Worm (Caenorhabditis elegans) whole organism, midembryonic: ENCODE results near the gene sra-34.

ENCODE experiments used
- T22C8.4 ChIP-seq: fragments of 200-800 bp; sonication (Bioruptor generic); IDR thresholded peaks from 2 replicates; pipeline ENCODE4 v1.3.6; 2022; ENCODE audit warnings: missing genetic modification characterization, missing compliant biosample characterization
- cog-1 ChIP-seq: sonication (generic microtip); optimal IDR thresholded peaks from 2 replicates; lab custom pipeline; 2016; ENCODE audit warnings: missing genetic modification characterization, missing compliant biosample characterization
- flt-1 ChIP-seq: fragments of 200-800 bp; sonication (Bioruptor generic); IDR thresholded peaks from 2 replicates; pipeline ENCODE4 v1.3.6; 2022; ENCODE audit warnings: missing genetic modification characterization, missing compliant biosample characterization
- med-1 ChIP-seq: sonication (generic microtip); optimal IDR thresholded peaks from 2 replicates; lab custom pipeline; 2017; ENCODE audit warnings: missing genetic modification characterization, mild to moderate bottlenecking, missing compliant biosample characterization, antibody characterized with exemption, missing genetic modification reagents; ENCODE audit not compliant: insufficient read depth
- tab-1 ChIP-seq: fragments of 200-800 bp; sonication (Bioruptor generic); IDR thresholded peaks from 2 replicates; pipeline ENCODE4 v1.3.6; 2022; ENCODE audit warnings: missing genetic modification characterization, missing compliant biosample characterization
- ztf-23 ChIP-seq: fragments of 200-800 bp; sonication (Bioruptor generic); IDR thresholded peaks from 2 replicates; pipeline ENCODE4 v1.3.6; 2022; ENCODE audit warnings: missing genetic modification reagents, missing genetic modification characterization, missing compliant biosample characterization
- ztf-29 ChIP-seq: fragments of 200-800 bp; sonication (Bioruptor generic); IDR thresholded peaks from 2 replicates; pipeline ENCODE4 v1.3.6; 2022; ENCODE audit warnings: missing genetic modification reagents, missing genetic modification characterization, missing compliant biosample characterization

DNA sequence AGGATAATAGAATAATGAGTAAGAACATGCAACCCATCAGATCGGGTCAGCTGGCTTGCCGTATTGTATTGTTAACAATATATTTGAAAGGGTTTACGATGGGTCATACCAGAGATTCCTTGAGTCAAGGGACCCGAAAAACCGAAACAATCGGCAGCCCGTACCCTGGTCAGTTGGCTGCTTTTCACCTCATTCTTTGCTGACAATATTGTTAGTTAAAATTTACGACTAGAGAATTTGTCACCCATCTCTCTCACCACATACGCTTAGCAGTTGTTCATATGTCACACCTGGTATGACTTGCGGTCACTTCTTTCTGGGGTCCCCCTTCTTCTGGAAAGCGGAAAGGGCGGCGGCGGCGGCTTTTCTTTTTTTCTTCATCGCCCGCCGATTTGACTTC, 37.6 kb upstream of the sra-34 start:
- TF ChIP-seq flt-1 (GFP tag; lab: Robert Waterston, UW) (no peak), med-1 (no peak), tab-1 (GFP tag; lab: Robert Waterston, UW) (no peak), ztf-23 (no peak), cog-1 (tag; lab: Kevin White, UChicago) (no peak), T22C8.4 (no peak), ztf-29 (GFP tag; lab: Robert Waterston, UW) (no peak)
